Worm (Caenorhabditis elegans): ENCODE data around the gene F46G11.6.

Gene F46G11.6

ce11 chrX:5770648-5771047, 15.6 kb upstream of the F46G11.6 start, which contains the start of gene C54H2.4:
C54H2.4 (minus strand) TSS chrX:5770748.
- no peak for TF ChIP-seq nhr-23 (tag; optimal IDR thresholded peaks at IDR 0.05)
- no peak for TF ChIP-seq daf-12 (tag; optimal IDR thresholded peaks at IDR 0.05)
- no peak for TF ChIP-seq lin-39 (tag; optimal IDR thresholded peaks at IDR 0.05)
- no peak for TF ChIP-seq ceh-28 (tag; optimal IDR thresholded peaks at IDR 0.05)
- no peak for TF ChIP-seq hmg-11 (tag; optimal IDR thresholded peaks at IDR 0.05)
- no peak for TF ChIP-seq skn-1 (tag; optimal IDR thresholded peaks at IDR 0.05)
- no peak for TF ChIP-seq elt-2 (tag; optimal IDR thresholded peaks at IDR 0.05)
- TF ChIP-seq fkh-2 (tag; optimal IDR thresholded peaks at IDR 0.05) = no peak
- no peak for TF ChIP-seq nfya-1 (tag; optimal IDR thresholded peaks at IDR 0.05; ENCODE audit: insufficient read depth)
- TF ChIP-seq nhr-12 (tag; optimal IDR thresholded peaks at IDR 0.05) = no peak
- TF ChIP-seq eor-1 (tag; optimal IDR thresholded peaks at IDR 0.05) = no peak
- no peak for TF ChIP-seq mml-1 (tag; optimal IDR thresholded peaks at IDR 0.05)
- no peak for TF ChIP-seq nhr-67 (tag; optimal IDR thresholded peaks at IDR 0.05)
- TF ChIP-seq ama-1 (optimal IDR thresholded peaks at IDR 0.05) = no peak

- TF ChIP-seq fkh-10 (GFP tag; optimal IDR thresholded peaks at IDR 0.05) = no peak
- peak; percentile 85 for TF ChIP-seq pha-4 (tag; optimal IDR thresholded peaks at IDR 0.05)
Measured at ce11 chrX:5772538-5773154, 13.6 kb upstream of the F46G11.6 start.

- TF ChIP-seq snpc-4 (tag; optimal IDR thresholded peaks at IDR 0.05) = no peak
- TF ChIP-seq fkh-10 (GFP tag; optimal IDR thresholded peaks at IDR 0.05) = no peak
- no peak for TF ChIP-seq fos-1 (tag; optimal IDR thresholded peaks at IDR 0.05)
- TF ChIP-seq lsy-12 (tag; optimal IDR thresholded peaks at IDR 0.05) = no peak
- TF ChIP-seq ama-1 (optimal IDR thresholded peaks at IDR 0.05) = no peak
Measured at ce11 chrX:5773471-5773870, 12.8 kb upstream of the F46G11.6 start, which contains the start of gene sym-3. sym-3 (plus strand) TSS chrX:5773771.

ce11 chrX:5775804-5776252, 10.5 kb upstream of the F46G11.6 start:
- TF ChIP-seq pqm-1 (tag; optimal IDR thresholded peaks at IDR 0.05) = peak; percentile 1
- peak; percentile 68 for TF ChIP-seq snpc-4 (tag; optimal IDR thresholded peaks at IDR 0.05)
- TF ChIP-seq tbx-2 (tag; optimal IDR thresholded peaks at IDR 0.05) = peak; percentile 17
- peak; percentile 69 for TF ChIP-seq nfya-1 (tag; optimal IDR thresholded peaks at IDR 0.05; ENCODE audit: insufficient read depth)
- peak; percentile 71 for TF ChIP-seq egl-5 (tag; optimal IDR thresholded peaks at IDR 0.05)
- no peak for TF ChIP-seq ztf-4 (tag; optimal IDR thresholded peaks at IDR 0.05)
- peak; percentile 24 for TF ChIP-seq fkh-10 (GFP tag; optimal IDR thresholded peaks at IDR 0.05)
- peak; percentile 69 for TF ChIP-seq lin-15B (tag; optimal IDR thresholded peaks at IDR 0.05)
- no peak for TF ChIP-seq unc-62 (GFP tag; optimal IDR thresholded peaks at IDR 0.05)
- TF ChIP-seq nhr-25 (tag; optimal IDR thresholded peaks at IDR 0.05) = no peak
- no peak for TF ChIP-seq nhr-76 (tag; optimal IDR thresholded peaks at IDR 0.05)
- peak; percentile 72 for TF ChIP-seq lin-39 (tag; optimal IDR thresholded peaks at IDR 0.05)
- peak; percentile 50 for TF ChIP-seq hmg-11 (tag; optimal IDR thresholded peaks at IDR 0.05)
- TF ChIP-seq unc-39 (tag; optimal IDR thresholded peaks at IDR 0.05) = no peak
- peak; percentile 75 for TF ChIP-seq elt-2 (tag; optimal IDR thresholded peaks at IDR 0.05)
- peak; percentile 27 for TF ChIP-seq ceh-16 (tag; optimal IDR thresholded peaks at IDR 0.05)
- TF ChIP-seq nhr-23 (tag; optimal IDR thresholded peaks at IDR 0.05) = peak; percentile 80
- no peak for TF ChIP-seq lsy-12 (tag; optimal IDR thresholded peaks at IDR 0.05)
- peak; percentile 51 for TF ChIP-seq pha-4 (tag; optimal IDR thresholded peaks at IDR 0.05)

ce11 chrX:5780672-5781182, 5.6 kb upstream of the F46G11.6 start, which contains the start of gene sft-4:
sft-4 (minus strand) TSS chrX:5780722.
- no peak for TF ChIP-seq tbx-2 (tag; optimal IDR thresholded peaks at IDR 0.05)
- peak; percentile 20 for TF ChIP-seq pha-4 (tag; optimal IDR thresholded peaks at IDR 0.05)
- peak; percentile 38 for TF ChIP-seq nfya-1 (tag; optimal IDR thresholded peaks at IDR 0.05; ENCODE audit: insufficient read depth)
- no peak for TF ChIP-seq R02D3.7 (tag; optimal IDR thresholded peaks at IDR 0.05)
- TF ChIP-seq lsy-12 (tag; optimal IDR thresholded peaks at IDR 0.05) = no peak
- TF ChIP-seq nhr-25 (tag; optimal IDR thresholded peaks at IDR 0.05) = peak; percentile 65
- no peak for TF ChIP-seq nhr-76 (tag; optimal IDR thresholded peaks at IDR 0.05)
- peak; percentile 53 for TF ChIP-seq ceh-28 (tag; optimal IDR thresholded peaks at IDR 0.05)
- no peak for TF ChIP-seq fkh-2 (tag; optimal IDR thresholded peaks at IDR 0.05)
- peak; percentile 22 for TF ChIP-seq jun-1 (tag; optimal IDR thresholded peaks at IDR 0.05)
- TF ChIP-seq hmg-11 (tag; optimal IDR thresholded peaks at IDR 0.05) = peak; percentile 25
- TF ChIP-seq sea-2 (GFP tag; optimal IDR thresholded peaks at IDR 0.05) = no peak
- TF ChIP-seq nhr-43 (tag; optimal IDR thresholded peaks at IDR 0.05; ENCODE audit: poor library complexity, severe bottlenecking) = peak; percentile 67
- TF ChIP-seq pqm-1 (tag; optimal IDR thresholded peaks at IDR 0.05) = no peak
- TF ChIP-seq elt-2 (tag; optimal IDR thresholded peaks at IDR 0.05) = peak; percentile 56
- no peak for TF ChIP-seq ceh-9 (tag; optimal IDR thresholded peaks at IDR 0.05)
- no peak for TF ChIP-seq fkh-10 (GFP tag; optimal IDR thresholded peaks at IDR 0.05)
- peak; percentile 88 for TF ChIP-seq nhr-23 (tag; optimal IDR thresholded peaks at IDR 0.05)
